Worm (Caenorhabditis elegans): ENCODE data around the gene tsen-34.
A peak's percentile ranks its signal among the peaks of the same experiment; 100 is the strongest.

DNA sequence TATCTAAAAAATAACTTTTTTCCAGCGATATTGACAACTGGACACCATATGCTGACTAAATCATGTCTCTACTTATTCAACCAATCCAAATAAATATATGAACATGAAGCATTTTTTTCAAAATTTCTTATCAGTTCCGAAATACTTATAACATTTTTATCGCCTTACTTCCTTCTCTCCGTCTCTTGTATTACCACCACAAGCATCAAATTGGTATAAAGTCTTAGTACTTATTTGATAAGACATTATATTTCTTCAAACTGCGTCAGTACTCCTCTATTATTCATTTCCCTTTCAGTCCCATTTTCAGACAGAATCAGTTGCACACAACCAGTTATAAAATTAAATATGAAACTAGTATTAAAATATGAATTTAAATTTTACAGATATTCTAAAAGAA, 30.4 kb upstream of the tsen-34 start:
- TF ChIP-seq mdl-1 (tag; optimal IDR thresholded peaks at IDR 0.05) (no peak), nfya-1 (tag; optimal IDR thresholded peaks at IDR 0.05; ENCODE audit: insufficient read depth) (no peak), nhr-11 (tag; optimal IDR thresholded peaks at IDR 0.05) (no peak), snpc-4 (tag; optimal IDR thresholded peaks at IDR 0.05) (no peak), jun-1 (tag; optimal IDR thresholded peaks at IDR 0.05) (peak; percentile 53), nhr-28 (tag; optimal IDR thresholded peaks at IDR 0.05) (no peak), tbx-2 (tag; optimal IDR thresholded peaks at IDR 0.05) (no peak)
